Worm (Caenorhabditis elegans) whole organism, mixed stage, embryonic: ENCODE results near the gene str-176.

ENCODE experiments used
- elt-1 ChIP-seq: sonication (generic microtip); optimal IDR thresholded peaks from 2 replicates; lab custom pipeline; 2017; ENCODE audit warnings: missing genetic modification characterization, mild to moderate bottlenecking, missing compliant biosample characterization, antibody characterized with exemption, moderate library complexity, borderline replicate concordance; ENCODE audit not compliant: insufficient read depth
- ztf-11 ChIP-seq: fragments of 150-350 bp; optimal IDR thresholded peaks from 2 replicates; lab custom pipeline; 2014; ENCODE audit warnings: missing biosample characterization, missing genetic modification characterization

DNA sequence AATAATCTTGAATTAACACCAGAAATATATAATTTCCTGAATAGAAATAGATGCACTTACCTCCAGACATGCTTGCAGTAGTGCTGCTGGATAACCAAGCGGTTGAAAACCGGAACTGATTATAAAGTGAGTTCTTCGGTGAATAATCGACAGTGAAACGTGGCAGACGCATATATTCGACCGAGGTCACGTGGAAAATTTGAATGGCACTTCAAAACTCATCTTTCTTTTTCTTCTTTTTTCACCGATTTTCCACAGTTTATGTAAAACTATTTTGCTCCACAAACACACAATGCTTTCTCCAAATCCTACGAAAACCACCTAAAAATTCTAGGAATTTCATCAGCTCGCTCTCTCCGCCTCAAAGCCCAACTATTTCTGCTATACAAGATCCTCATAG lies 3.4 kb downstream of the str-176 start, which contains the start of gene ant-1.4:
- TF ChIP-seq ztf-11 (tag; lab: Kevin White, UChicago): no peak
- no peak for TF ChIP-seq elt-1
